Worm (Caenorhabditis elegans): Measurements from ENCODE around the gene C46E10.1.

The C46E10.1 gene

ce11 chrII:3736893-3737375 is 12.9 kb downstream of the C46E10.1 start, which contains the start of gene F12E12.6:
F12E12.6 (minus strand) TSS chrII:3736943.
- TF ChIP-seq egl-27 (tag; optimal IDR thresholded peaks at IDR 0.05), result no peak
- no peak for TF ChIP-seq hpl-2 (GFP tag; optimal IDR thresholded peaks at IDR 0.05)
- no peak for TF ChIP-seq snpc-4 (tag; optimal IDR thresholded peaks at IDR 0.05)
- no peak for TF ChIP-seq nhr-20 (tag; optimal IDR thresholded peaks at IDR 0.05)
- no peak for TF ChIP-seq aly-2 (tag; optimal IDR thresholded peaks at IDR 0.05)
- no peak for TF ChIP-seq fkh-10 (GFP tag; optimal IDR thresholded peaks at IDR 0.05)

ce11 chrII:3739647-3740046 is 15.6 kb downstream of the C46E10.1 start, which contains the start of gene F12E12.2:
F12E12.2 (plus strand) TSS chrII:3739947.
- no peak for TF ChIP-seq nhr-47 (tag; optimal IDR thresholded peaks at IDR 0.05)
- no peak for TF ChIP-seq nhr-90 (tag; optimal IDR thresholded peaks at IDR 0.05; ENCODE audit: poor library complexity)
- TF ChIP-seq sptf-1 (tag; optimal IDR thresholded peaks at IDR 0.05), result no peak
- no peak for TF ChIP-seq egl-27 (tag; optimal IDR thresholded peaks at IDR 0.05)
- no peak for TF ChIP-seq unc-98 (GFP tag; IDR thresholded peaks at IDR 0.05)
- TF ChIP-seq efl-3 (GFP tag; optimal IDR thresholded peaks at IDR 0.05), result no peak
- TF ChIP-seq nhr-77 (tag; optimal IDR thresholded peaks at IDR 0.05), result no peak
- no peak for TF ChIP-seq ceh-90 (tag; optimal IDR thresholded peaks at IDR 0.05)
- TF ChIP-seq isw-1 (GFP tag; IDR thresholded peaks at IDR 0.05), result no peak
- no peak for TF ChIP-seq aly-2 (tag; optimal IDR thresholded peaks at IDR 0.05)
- TF ChIP-seq dpl-1 (GFP tag; optimal IDR thresholded peaks at IDR 0.05), result no peak
- TF ChIP-seq nhr-237 (tag; optimal IDR thresholded peaks at IDR 0.05), result no peak
- no peak for TF ChIP-seq C16A3.4 (tag; optimal IDR thresholded peaks at IDR 0.05)
- no peak for TF ChIP-seq fkh-10 (GFP tag; optimal IDR thresholded peaks at IDR 0.05)
- TF ChIP-seq nhr-84 (tag; optimal IDR thresholded peaks at IDR 0.05), result no peak
- no peak for TF ChIP-seq mep-1 (tag; optimal IDR thresholded peaks at IDR 0.05)
- no peak for TF ChIP-seq nhr-12 (tag; optimal IDR thresholded peaks at IDR 0.05)
- TF ChIP-seq nhr-85 (tag), result no peak
- TF ChIP-seq ces-1 (GFP tag; optimal IDR thresholded peaks at IDR 0.05), result no peak
- no peak for TF ChIP-seq ztf-11 (tag; optimal IDR thresholded peaks at IDR 0.05)

ce11 chrII:3741584-3741983 is 17.6 kb downstream of the C46E10.1 start, which contains the start of gene F12E12.1:
F12E12.1 (plus strand) TSS chrII:3741884.
- TF ChIP-seq egl-27 (tag; optimal IDR thresholded peaks at IDR 0.05) (no peak), nhr-90 (tag; optimal IDR thresholded peaks at IDR 0.05; ENCODE audit: poor library complexity) (no peak), nhr-76 (tag; optimal IDR thresholded peaks at IDR 0.05) (no peak), blmp-1 (tag; optimal IDR thresholded peaks at IDR 0.05) (no peak), dpl-1 (GFP tag; optimal IDR thresholded peaks at IDR 0.05) (no peak), lin-39 (tag; optimal IDR thresholded peaks at IDR 0.05) (no peak), fkh-8 (tag; optimal IDR thresholded peaks at IDR 0.05) (no peak), efl-1 (optimal IDR thresholded peaks at IDR 0.05) (no peak), efl-1 (GFP tag; optimal IDR thresholded peaks at IDR 0.05 in 1 of 2) (no peak), ceh-90 (tag; optimal IDR thresholded peaks at IDR 0.05) (no peak), efl-3 (GFP tag; optimal IDR thresholded peaks at IDR 0.05) (no peak), unc-62 (GFP tag; optimal IDR thresholded peaks at IDR 0.05) (no peak)

ce11 chrII:3743684-3744200 is 19.7 kb downstream of the C46E10.1 start, which contains the start of gene nta-1:
nta-1 (minus strand) TSS chrII:3743814.
- no peak for TF ChIP-seq mef-2 (tag; optimal IDR thresholded peaks at IDR 0.05)
- TF ChIP-seq hlh-4 (tag; optimal IDR thresholded peaks at IDR 0.05), result no peak
- peak; percentile 75 for TF ChIP-seq lin-14 (GFP tag; optimal IDR thresholded peaks at IDR 0.05)
- TF ChIP-seq ceh-8 (GFP tag; optimal IDR thresholded peaks at IDR 0.05), result no peak
- TF ChIP-seq efl-1 (optimal IDR thresholded peaks at IDR 0.05), result no peak
- TF ChIP-seq efl-1 (GFP tag; optimal IDR thresholded peaks at IDR 0.05 in 1 of 2), result peak in 1 of 2 experiments; percentile 4
- peak; percentile 85 for TF ChIP-seq nhr-20 (tag; optimal IDR thresholded peaks at IDR 0.05)
- peak in 1 of 2 experiments; percentile 22 for TF ChIP-seq mdl-1 (tag; optimal IDR thresholded peaks at IDR 0.05)
- TF ChIP-seq mep-1 (tag; optimal IDR thresholded peaks at IDR 0.05), result no peak
- peak in 1 of 2 experiments; percentile 39 for TF ChIP-seq lin-35 (GFP tag; optimal IDR thresholded peaks at IDR 0.05)
- TF ChIP-seq elt-2 (tag; optimal IDR thresholded peaks at IDR 0.05), result peak; percentile 20

Measured in whole organism, L1 larva.